Worm (Caenorhabditis elegans) whole organism, L1 larva: Measurements from ENCODE around the gene clec-176.

Source experiments
- C16A3.4 ChIP-seq: fragments of 150-350 bp; optimal IDR thresholded peaks from 2 replicates; lab custom pipeline; 2014; ENCODE audit warnings: missing biosample characterization, missing genetic modification characterization
- F16B12.6 ChIP-seq: fragments of 150-350 bp; optimal IDR thresholded peaks from 2 replicates; lab custom pipeline; 2014; ENCODE audit warnings: missing biosample characterization, missing genetic modification characterization
- aha-1 ChIP-seq: fragments of 150-350 bp; optimal IDR thresholded peaks from 2 replicates; lab custom pipeline; 2014; ENCODE audit warnings: missing biosample characterization, missing genetic modification characterization
- ceh-90 ChIP-seq: sonication (generic microtip); optimal IDR thresholded peaks from 2 replicates; lab custom pipeline; 2016; ENCODE audit warnings: missing genetic modification characterization, missing compliant biosample characterization
- ces-1 ChIP-seq: fragments of 150-350 bp; optimal IDR thresholded peaks from 2 replicates; lab custom pipeline; 2014; ENCODE audit warnings: missing biosample characterization, missing genetic modification reagents, missing genetic modification characterization
- dsc-1 ChIP-seq: sonication (generic microtip); optimal IDR thresholded peaks from 2 replicates; lab custom pipeline; 2016; ENCODE audit warnings: mild to moderate bottlenecking, missing genetic modification characterization, missing compliant biosample characterization
- efl-1 ChIP-seq, 4 experiments: fragments of 150-350 bp; optimal IDR thresholded peaks in 3 of 4; peaks in 1 of 4; 1 replicate in 1 of 4; 2 replicates in 3 of 4; lab custom pipeline; 2014; ENCODE audit warnings: missing biosample characterization in 2 of 4, missing genetic modification characterization in 2 of 4, missing genetic modification reagents in 2 of 4
- elt-2 ChIP-seq: sonication (generic microtip); optimal IDR thresholded peaks from 2 replicates; lab custom pipeline; 2016; ENCODE audit warnings: missing genetic modification characterization, mild to moderate bottlenecking, inconsistent platforms, missing compliant biosample characterization, missing genetic modification reagents
- elt-3 ChIP-seq, 6 experiments: fragments of 150-350 bp in 1 of 6; sonication (generic microtip); optimal IDR thresholded peaks; 2 replicates each; lab custom pipeline; 2017 to 2018; ENCODE audit warnings: missing biosample characterization in 6 of 6, missing genetic modification characterization in 6 of 6, inconsistent platforms in 1 of 6
- fkh-10 ChIP-seq: sonication (generic microtip); optimal IDR thresholded peaks from 2 replicates; lab custom pipeline; 2017; ENCODE audit warnings: missing biosample characterization, missing genetic modification reagents, missing genetic modification characterization
- fkh-4 ChIP-seq: sonication (generic microtip); optimal IDR thresholded peaks from 2 replicates; lab custom pipeline; 2016; ENCODE audit warnings: missing compliant biosample characterization, missing genetic modification characterization, borderline replicate concordance
- fkh-8 ChIP-seq: sonication (generic microtip); optimal IDR thresholded peaks from 2 replicates; lab custom pipeline; 2016; ENCODE audit warnings: mild to moderate bottlenecking, missing genetic modification characterization, missing compliant biosample characterization
- hpl-2 ChIP-seq: fragments of 150-350 bp; optimal IDR thresholded peaks from 2 replicates; lab custom pipeline; 2014; ENCODE audit warnings: missing biosample characterization, missing genetic modification reagents, missing genetic modification characterization
- lin-14 ChIP-seq: fragments of 200-800 bp; sonication (Bioruptor generic); optimal IDR thresholded peaks from 2 replicates; lab custom pipeline; 2018; ENCODE audit warnings: mild to moderate bottlenecking, missing genetic modification characterization, moderate library complexity, missing compliant biosample characterization
- mab-9 ChIP-seq: fragments of 200-800 bp; sonication (Bioruptor generic); IDR thresholded peaks from 2 replicates; pipeline ENCODE4 v1.3.6; 2022; ENCODE audit warnings: missing genetic modification reagents, missing genetic modification characterization, missing compliant biosample characterization
- mdl-1 ChIP-seq, 2 experiments: fragments of 150-350 bp; optimal IDR thresholded peaks; 2 replicates each; lab custom pipeline; 2014 to 2017; ENCODE audit warnings: missing biosample characterization in 2 of 2, missing genetic modification characterization in 2 of 2, inconsistent platforms in 1 of 2
- mep-1 ChIP-seq: fragments of 150-350 bp; optimal IDR thresholded peaks from 2 replicates; lab custom pipeline; 2014; ENCODE audit warnings: missing biosample characterization, missing genetic modification characterization
- nhr-11 ChIP-seq: fragments of 150-350 bp; optimal IDR thresholded peaks from 2 replicates; lab custom pipeline; 2014; ENCODE audit warnings: missing biosample characterization, missing genetic modification characterization
- nhr-20 ChIP-seq: sonication (generic microtip); optimal IDR thresholded peaks from 2 replicates; lab custom pipeline; 2016; ENCODE audit warnings: mild to moderate bottlenecking, missing genetic modification characterization, missing compliant biosample characterization
- nhr-237 ChIP-seq: fragments of 150-350 bp; optimal IDR thresholded peaks from 2 replicates; lab custom pipeline; 2014; ENCODE audit warnings: missing biosample characterization, missing genetic modification characterization
- nhr-28 ChIP-seq: fragments of 150-350 bp; optimal IDR thresholded peaks from 2 replicates; lab custom pipeline; 2014; ENCODE audit warnings: missing biosample characterization, missing genetic modification characterization
- nhr-84 ChIP-seq: sonication (generic microtip); optimal IDR thresholded peaks from 2 replicates; lab custom pipeline; 2017; ENCODE audit warnings: missing biosample characterization, missing genetic modification characterization
- nhr-85 ChIP-seq: sonication (generic microtip); peaks from one replicate; lab custom pipeline; 2016; ENCODE audit warnings: missing genetic modification characterization, inconsistent platforms, missing compliant biosample characterization
- pax-3 ChIP-seq: fragments of 200-800 bp; sonication (Bioruptor generic); optimal IDR thresholded peaks from 2 replicates; lab custom pipeline; 2018; ENCODE audit warnings: mild to moderate bottlenecking, missing genetic modification characterization, moderate library complexity, missing compliant biosample characterization
- pqm-1 ChIP-seq: sonication (generic microtip); optimal IDR thresholded peaks from 3 replicates; lab custom pipeline; 2017; ENCODE audit warnings: missing biosample characterization, missing genetic modification characterization
- snpc-4 ChIP-seq: fragments of 150-350 bp; optimal IDR thresholded peaks from 2 replicates; lab custom pipeline; 2014; ENCODE audit warnings: missing biosample characterization, missing genetic modification characterization
- sox-4 ChIP-seq: sonication (generic microtip); optimal IDR thresholded peaks from 2 replicates; lab custom pipeline; 2016; ENCODE audit warnings: missing genetic modification characterization, missing compliant biosample characterization
- sptf-1 ChIP-seq: fragments of 150-350 bp; optimal IDR thresholded peaks from 2 replicates; lab custom pipeline; 2014; ENCODE audit warnings: missing biosample characterization, missing genetic modification characterization
- unc-86 ChIP-seq: sonication (generic microtip); optimal IDR thresholded peaks from 2 replicates; lab custom pipeline; 2016; ENCODE audit warnings: missing genetic modification characterization, missing compliant biosample characterization
- zag-1 ChIP-seq: fragments of 150-350 bp; optimal IDR thresholded peaks from 2 replicates; lab custom pipeline; 2014; ENCODE audit warnings: missing biosample characterization, missing genetic modification characterization
- zip-4 ChIP-seq: fragments of 200-800 bp; sonication (Bioruptor generic); optimal IDR thresholded peaks from 2 replicates; lab custom pipeline; 2018; ENCODE audit warnings: mild to moderate bottlenecking, missing genetic modification characterization, moderate library complexity, missing compliant biosample characterization
- ztf-4 ChIP-seq: fragments of 150-350 bp; optimal IDR thresholded peaks from 2 replicates; lab custom pipeline; 2014; ENCODE audit warnings: missing biosample characterization, missing genetic modification characterization

Gene clec-176

ce11 chrIV:4945771-4946170, 38.1 kb upstream of the clec-176 start, which contains the start of gene str-169:
Gene str-169 (plus strand): TSS chrIV:4946071.
- TF ChIP-seq efl-1 (optimal IDR thresholded peaks at IDR 0.05; lab: Kevin White, UChicago) (no peak), efl-1 (GFP tag; optimal IDR thresholded peaks at IDR 0.05 in 1 of 2; lab: Kevin White, UChicago) (no peak), mab-9 (GFP tag; lab: Robert Waterston, UW) (no peak), nhr-237 (tag; lab: Kevin White, UChicago) (no peak), fkh-8 (tag; lab: Kevin White, UChicago) (peak; percentile 17)

- TF ChIP-seq pax-3 (peak; percentile 39), pqm-1 (no peak), mdl-1 (tag; optimal IDR thresholded peaks at IDR 0.05; lab: Kevin White, UChicago) (no peak), fkh-8 (tag; lab: Kevin White, UChicago) (peak; percentile 39), sox-4 (tag; lab: Kevin White, UChicago) (peak; percentile 44), dsc-1 (tag; lab: Kevin White, UChicago) (peak; percentile 55), snpc-4 (tag; lab: Kevin White, UChicago) (no peak)
Measured at ce11 chrIV:4953887-4954286, 30.0 kb upstream of the clec-176 start, which contains the start of gene str-163. Gene str-163 (plus strand): TSS chrIV:4954187.

ce11 chrIV:4960623-4961022, 23.2 kb upstream of the clec-176 start, which contains the start of gene str-164:
Gene str-164 (plus strand): TSS chrIV:4960735.
- TF ChIP-seq dsc-1 (tag; lab: Kevin White, UChicago): no peak
- no peak for TF ChIP-seq ztf-4 (tag; lab: Kevin White, UChicago)
- no peak for TF ChIP-seq efl-1 (optimal IDR thresholded peaks at IDR 0.05; lab: Kevin White, UChicago)
- peak in 1 of 2 experiments; percentile 76 for TF ChIP-seq efl-1 (GFP tag; optimal IDR thresholded peaks at IDR 0.05 in 1 of 2; lab: Kevin White, UChicago)

ce11 chrIV:4963834-4964233, 20.0 kb upstream of the clec-176 start, which contains the start of gene txt-3:
Gene txt-3 (plus strand): TSS chrIV:4963958.
- TF ChIP-seq hpl-2 (GFP tag; lab: Kevin White, UChicago): no peak
- no peak for TF ChIP-seq ces-1 (GFP tag; lab: Kevin White, UChicago)
- no peak for TF ChIP-seq nhr-84 (tag; lab: Kevin White, UChicago)
- TF ChIP-seq nhr-20 (tag; lab: Kevin White, UChicago): no peak
- no peak for TF ChIP-seq unc-86 (tag; lab: Kevin White, UChicago)
- TF ChIP-seq lin-14 (GFP tag; lab: Kevin White, UChicago): no peak
- no peak for TF ChIP-seq elt-2 (tag; lab: Kevin White, UChicago)
- no peak for TF ChIP-seq dsc-1 (tag; lab: Kevin White, UChicago)
- TF ChIP-seq aha-1 (tag; lab: Kevin White, UChicago): no peak
- TF ChIP-seq nhr-11: no peak
- TF ChIP-seq C16A3.4 (tag; lab: Kevin White, UChicago): no peak

- TF ChIP-seq hpl-2 (GFP tag; lab: Kevin White, UChicago) (no peak), zag-1 (no peak), F16B12.6 (no peak), dsc-1 (tag; lab: Kevin White, UChicago) (no peak), ceh-90 (no peak), nhr-20 (tag; lab: Kevin White, UChicago) (no peak), mdl-1 (tag; optimal IDR thresholded peaks at IDR 0.05; lab: Kevin White, UChicago) (no peak), sptf-1 (tag; lab: Kevin White, UChicago) (no peak), fkh-10 (no peak), zip-4 (GFP tag; lab: Kevin White, UChicago) (no peak), nhr-85 (tag; lab: Kevin White, UChicago) (no peak), fkh-4 (no peak), elt-3 (tag; optimal IDR thresholded peaks at IDR 0.05; lab: Kevin White, UChicago) (no peak), nhr-28 (tag; lab: Kevin White, UChicago) (no peak), mep-1 (tag; lab: Kevin White, UChicago) (no peak), efl-1 (optimal IDR thresholded peaks at IDR 0.05; lab: Kevin White, UChicago) (no peak), efl-1 (GFP tag; optimal IDR thresholded peaks at IDR 0.05 in 1 of 2; lab: Kevin White, UChicago) (no peak)
- TF ChIP-seq, all 84 proteins: peak for 0
Measured at ce11 chrIV:4969419-4969818, 14.4 kb upstream of the clec-176 start, which contains the start of gene Y9C9A.13. Gene Y9C9A.13 (minus strand): TSS chrIV:4969519.
